Worm (Caenorhabditis elegans) whole organism, L3 larva: Measurements from ENCODE around the gene ddr-1.

Experiments used
- R02D3.7 ChIP-seq: fragments of 150-350 bp; optimal IDR thresholded peaks from 2 replicates; lab custom pipeline; 2014; ENCODE audit warnings: missing biosample characterization, missing genetic modification characterization
- ceh-16 ChIP-seq: sonication (generic microtip); optimal IDR thresholded peaks from 2 replicates; lab custom pipeline; 2017; ENCODE audit warnings: missing biosample characterization, missing genetic modification characterization
- ceh-28 ChIP-seq: fragments of 150-350 bp; optimal IDR thresholded peaks from 2 replicates; lab custom pipeline; 2014; ENCODE audit warnings: missing biosample characterization, missing genetic modification reagents, missing genetic modification characterization
- ceh-82 ChIP-seq: fragments of 150-350 bp; optimal IDR thresholded peaks from 2 replicates; lab custom pipeline; 2014; ENCODE audit warnings: missing biosample characterization, missing genetic modification characterization
- ceh-9 ChIP-seq: sonication (generic microtip); optimal IDR thresholded peaks from 2 replicates; lab custom pipeline; 2018; ENCODE audit warnings: missing biosample characterization, missing genetic modification characterization
- egl-27 ChIP-seq: sonication (generic microtip); optimal IDR thresholded peaks from 4 replicates; lab custom pipeline; 2017; ENCODE audit warnings: missing biosample characterization, missing genetic modification reagents, missing genetic modification characterization
- egl-5 ChIP-seq: fragments of 150-350 bp; optimal IDR thresholded peaks from 2 replicates; lab custom pipeline; 2017; ENCODE audit warnings: missing biosample characterization, missing genetic modification reagents, missing genetic modification characterization, inconsistent platforms
- elt-2 ChIP-seq: sonication (generic microtip); optimal IDR thresholded peaks from 2 replicates; lab custom pipeline; 2016; ENCODE audit warnings: missing genetic modification reagents, mild to moderate bottlenecking, missing genetic modification characterization, missing compliant biosample characterization
- elt-3 ChIP-seq, 3 experiments: fragments of 150-350 bp in 1 of 3; sonication (generic microtip) in 2 of 3; optimal IDR thresholded peaks; 2 replicates in 2 of 3; 4 replicates in 1 of 3; lab custom pipeline; 2014 to 2017; ENCODE audit warnings: missing biosample characterization in 3 of 3, missing genetic modification characterization in 3 of 3
- fkh-10 ChIP-seq: sonication (generic microtip); optimal IDR thresholded peaks from 2 replicates; lab custom pipeline; 2017; ENCODE audit warnings: missing biosample characterization, missing genetic modification reagents, missing genetic modification characterization
- fos-1 ChIP-seq: fragments of 150-350 bp; optimal IDR thresholded peaks from 2 replicates; lab custom pipeline; 2014; ENCODE audit warnings: missing biosample characterization, missing genetic modification characterization
- hmg-11 ChIP-seq: sonication (generic microtip); optimal IDR thresholded peaks from 2 replicates; lab custom pipeline; 2016; ENCODE audit warnings: missing genetic modification characterization, missing compliant biosample characterization
- lin-39 ChIP-seq: fragments of 150-350 bp; optimal IDR thresholded peaks from 2 replicates; lab custom pipeline; 2018; ENCODE audit warnings: missing biosample characterization, missing genetic modification reagents, missing genetic modification characterization
- lsy-12 ChIP-seq: sonication (generic microtip); optimal IDR thresholded peaks from 2 replicates; lab custom pipeline; 2016; ENCODE audit warnings: mild to moderate bottlenecking, missing genetic modification characterization, missing compliant biosample characterization
- mml-1 ChIP-seq: fragments of 150-350 bp; sonication (generic microtip); optimal IDR thresholded peaks from 3 replicates; lab custom pipeline; 2014; ENCODE audit warnings: missing biosample characterization, missing genetic modification characterization
- nfya-1 ChIP-seq: sonication (generic microtip); optimal IDR thresholded peaks from 2 replicates; lab custom pipeline; 2017; ENCODE audit warnings: missing genetic modification characterization, mild to moderate bottlenecking, missing compliant biosample characterization, antibody characterized with exemption, moderate library complexity; ENCODE audit not compliant: insufficient read depth
- nhr-67 ChIP-seq: fragments of 150-350 bp; optimal IDR thresholded peaks from 2 replicates; lab custom pipeline; 2014; ENCODE audit warnings: missing biosample characterization, missing genetic modification characterization
- pha-4 ChIP-seq: fragments of 150-350 bp; optimal IDR thresholded peaks from 2 replicates; lab custom pipeline; 2014; ENCODE audit warnings: missing biosample characterization, missing genetic modification reagents, missing genetic modification characterization
- pqm-1 ChIP-seq: fragments of 150-350 bp; optimal IDR thresholded peaks from 2 replicates; lab custom pipeline; 2017; ENCODE audit warnings: missing biosample characterization, missing genetic modification characterization, inconsistent platforms
- sea-2 ChIP-seq: fragments of 150-350 bp; sonication (generic microtip); optimal IDR thresholded peaks from 4 replicates; lab custom pipeline; 2014; ENCODE audit warnings: missing biosample characterization, missing genetic modification reagents, missing genetic modification characterization
- unc-39 ChIP-seq: sonication (generic microtip); optimal IDR thresholded peaks from 4 replicates; lab custom pipeline; 2017; ENCODE audit warnings: missing biosample characterization, missing genetic modification characterization
- ztf-4 ChIP-seq: fragments of 150-350 bp; optimal IDR thresholded peaks from 2 replicates; lab custom pipeline; 2014; ENCODE audit warnings: missing biosample characterization, missing genetic modification characterization

Gene ddr-1

DNA sequence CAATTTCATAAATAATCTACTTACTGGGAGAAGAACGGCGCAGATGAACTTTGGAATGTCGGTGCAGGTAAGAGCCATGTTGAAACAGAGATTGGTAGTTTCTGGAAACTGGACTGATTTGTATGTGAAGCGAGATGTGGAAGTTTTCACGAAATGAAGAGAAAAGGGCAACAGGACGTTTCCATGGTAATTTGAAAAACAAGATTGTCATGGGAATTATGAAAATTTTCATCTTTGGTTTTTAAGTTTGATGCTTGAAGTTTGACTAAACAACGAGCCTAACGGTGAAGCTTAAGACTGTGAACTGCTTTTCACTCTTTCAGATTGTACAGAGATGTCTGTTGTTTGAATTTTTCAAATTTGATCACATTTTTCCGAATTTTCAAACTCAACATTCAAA is 51.2 kb downstream of the ddr-1 start, which contains the start of gene T23F2.3:
Gene T23F2.3, minus strand, starts transcription at position 101 of the 400 bp plus-strand sequence.
- TF ChIP-seq egl-5 (tag; lab: Kevin White, UChicago) (no peak), unc-39 (no peak)

DNA sequence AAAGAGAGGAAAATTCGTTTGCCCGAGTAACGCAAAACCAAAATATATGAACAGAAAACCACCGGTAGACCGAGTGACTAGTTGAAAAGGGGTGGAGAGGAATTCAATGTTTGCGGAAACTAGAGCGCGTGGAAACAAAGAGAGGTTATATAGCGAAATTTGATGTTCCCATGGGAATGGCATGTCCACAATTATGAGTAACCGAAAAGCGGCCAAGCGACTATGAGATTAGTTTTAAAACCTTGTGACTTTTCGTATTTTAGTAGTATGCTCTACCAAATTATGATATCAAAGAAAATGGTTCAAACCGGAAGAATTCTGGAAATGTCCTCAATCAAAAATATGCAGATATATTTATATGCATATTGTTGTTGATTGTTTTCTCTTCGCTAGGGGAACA is 51.7 kb downstream of the ddr-1 start:
- TF ChIP-seq pha-4 (tag; lab: Kevin White, UChicago) = peak; percentile 36
- TF ChIP-seq ceh-82 = no peak

DNA sequence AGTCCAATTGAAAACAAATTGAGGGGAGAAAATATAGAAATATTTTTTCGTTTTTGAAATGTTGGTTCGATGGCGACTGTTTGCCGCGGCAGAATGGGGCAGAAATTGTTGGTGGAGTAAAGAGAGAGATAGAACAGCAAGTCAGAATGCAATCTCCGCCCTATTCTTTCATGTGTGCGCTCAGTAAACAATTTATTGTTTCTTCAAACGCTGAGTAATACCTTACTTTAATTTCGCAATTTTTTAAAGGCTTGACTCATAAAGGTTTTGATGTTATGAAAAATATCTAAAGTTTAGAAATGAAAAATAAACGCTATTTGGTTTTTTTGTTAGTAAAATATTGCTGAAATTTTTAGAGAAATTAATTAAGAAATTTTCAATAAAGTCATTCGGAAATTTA is 53.3 kb downstream of the ddr-1 start:
- TF ChIP-seq pha-4 (tag; lab: Kevin White, UChicago) = peak; percentile 70
- no peak for TF ChIP-seq egl-5 (tag; lab: Kevin White, UChicago)

DNA sequence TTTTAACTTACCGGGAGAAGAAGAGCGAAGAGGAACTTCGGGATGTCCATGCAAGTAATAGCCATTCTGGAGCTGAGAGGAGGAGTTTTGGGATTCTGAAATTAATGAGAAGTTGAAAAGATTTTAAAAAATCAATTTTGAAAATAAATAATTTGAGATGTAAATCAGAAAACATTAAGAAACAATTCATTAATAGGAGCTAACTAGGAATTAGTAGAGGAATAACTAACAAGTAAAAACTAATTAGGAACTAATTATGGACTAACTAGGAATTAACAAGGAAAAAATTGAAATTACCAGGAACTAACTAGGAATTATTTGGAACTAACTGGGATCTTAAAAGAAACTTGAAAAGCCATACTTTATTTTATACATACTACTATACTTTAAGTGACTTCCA is 54.0 kb downstream of the ddr-1 start, which contains the start of gene T23F2.4:
Gene T23F2.4, minus strand, starts transcription at position 101 of the 400 bp plus-strand sequence.
- TF ChIP-seq unc-39 (no peak), R02D3.7 (no peak), fos-1 (tag; lab: Kevin White, UChicago) (no peak), lsy-12 (tag; lab: Kevin White, UChicago) (no peak), egl-27 (no peak), sea-2 (no peak), ceh-28 (tag; lab: Kevin White, UChicago) (no peak), ztf-4 (no peak), ceh-16 (no peak), ceh-82 (no peak), mml-1 (no peak), egl-5 (tag; lab: Kevin White, UChicago) (no peak), elt-3 (tag; optimal IDR thresholded peaks at IDR 0.05; lab: Kevin White, UChicago) (no peak), ceh-9 (tag; lab: Kevin White, UChicago) (no peak), lin-39 (tag; lab: Kevin White, UChicago) (no peak), nhr-67 (tag; lab: Kevin White, UChicago) (no peak), nfya-1 (no peak)
- TF ChIP-seq, all 47 proteins: peak for 0

DNA sequence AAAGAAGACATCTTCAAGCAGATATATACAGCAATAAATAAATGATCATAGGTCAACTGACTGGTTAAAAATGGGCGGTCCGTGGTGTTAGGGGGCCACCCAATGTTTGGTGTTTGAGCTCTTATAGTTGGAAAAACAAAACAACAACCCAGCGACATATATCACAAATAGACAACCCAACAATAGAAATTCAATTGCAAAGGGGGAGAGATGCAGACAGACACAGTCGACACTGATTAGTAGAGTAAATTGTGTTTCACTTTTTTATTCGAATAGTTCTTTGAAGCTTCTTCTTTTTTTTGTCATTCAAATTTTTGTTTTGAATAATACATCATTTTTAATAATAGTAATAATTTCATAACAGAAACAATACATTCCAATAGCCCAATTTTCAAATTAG is 54.4 kb downstream of the ddr-1 start:
- TF ChIP-seq fkh-10 (GFP tag; lab: Kevin White, UChicago) = peak; percentile 3
- no peak for TF ChIP-seq mml-1

DNA sequence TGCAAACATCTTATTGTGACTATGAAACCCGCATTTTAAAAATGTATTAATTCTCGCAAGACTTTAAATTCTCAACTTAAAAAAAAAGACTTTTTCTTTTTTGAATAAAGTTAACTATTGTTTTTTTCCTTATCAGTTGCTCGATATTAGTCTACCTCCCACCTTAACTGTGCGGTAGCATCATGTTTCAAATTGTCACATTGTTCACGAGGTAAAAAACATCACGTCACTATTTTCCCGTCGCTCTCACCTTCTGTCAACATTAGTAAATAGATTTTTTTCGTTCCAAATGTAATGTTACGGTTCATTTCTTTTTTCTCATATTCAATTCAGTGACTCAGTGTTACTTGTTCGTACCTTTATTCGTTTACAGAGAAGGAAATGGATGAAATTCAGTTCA is 55.3 kb downstream of the ddr-1 start:
- TF ChIP-seq ceh-82 = no peak
- TF ChIP-seq nhr-67 (tag; lab: Kevin White, UChicago) = no peak
- TF ChIP-seq pha-4 (tag; lab: Kevin White, UChicago) = peak; percentile 69
- no peak for TF ChIP-seq sea-2
- TF ChIP-seq pqm-1 (tag; lab: Kevin White, UChicago) = peak; percentile 40
- no peak for TF ChIP-seq hmg-11 (tag; lab: Kevin White, UChicago)
- peak; percentile 9 for TF ChIP-seq elt-2
- TF ChIP-seq, all 47 proteins: peak for 3
